Worm (Caenorhabditis elegans) whole organism, L2 larva: ENCODE results near the gene rpia-1.

Source experiments
- alr-1 ChIP-seq: fragments of 150-350 bp; optimal IDR thresholded peaks from 2 replicates; lab custom pipeline; 2014; ENCODE audit warnings: missing biosample characterization, missing genetic modification characterization
- egl-27 ChIP-seq: sonication (generic microtip); optimal IDR thresholded peaks from 3 replicates; lab custom pipeline; 2017; ENCODE audit warnings: missing biosample characterization, missing genetic modification reagents, missing genetic modification characterization
- fos-1 ChIP-seq: fragments of 150-350 bp; optimal IDR thresholded peaks from 2 replicates; lab custom pipeline; 2014; ENCODE audit warnings: missing biosample characterization, missing genetic modification characterization
- gmeb-1 ChIP-seq: fragments of 150-350 bp; optimal IDR thresholded peaks from 2 replicates; lab custom pipeline; 2014; ENCODE audit warnings: missing biosample characterization, missing genetic modification characterization
- lin-13 ChIP-seq: fragments of 150-350 bp; optimal IDR thresholded peaks from 2 replicates; lab custom pipeline; 2014; ENCODE audit warnings: missing biosample characterization, missing genetic modification reagents, missing genetic modification characterization
- nhr-12 ChIP-seq: fragments of 150-350 bp; optimal IDR thresholded peaks from 2 replicates; lab custom pipeline; 2014; ENCODE audit warnings: missing biosample characterization, missing genetic modification characterization
- nhr-21 ChIP-seq: fragments of 150-350 bp; optimal IDR thresholded peaks from 2 replicates; lab custom pipeline; 2014; ENCODE audit warnings: missing biosample characterization, missing genetic modification characterization
- nhr-237 ChIP-seq: fragments of 150-350 bp; optimal IDR thresholded peaks from 2 replicates; lab custom pipeline; 2014; ENCODE audit warnings: missing biosample characterization, missing genetic modification characterization
- nhr-77 ChIP-seq: fragments of 150-350 bp; optimal IDR thresholded peaks from 2 replicates; lab custom pipeline; 2014; ENCODE audit warnings: missing biosample characterization, missing genetic modification characterization
- peb-1 ChIP-seq: fragments of 150-350 bp; optimal IDR thresholded peaks from 2 replicates; lab custom pipeline; 2014; ENCODE audit warnings: missing biosample characterization, missing genetic modification characterization
- skn-1 ChIP-seq: sonication (generic microtip); optimal IDR thresholded peaks from 2 replicates; lab custom pipeline; 2017; ENCODE audit warnings: missing biosample characterization, missing genetic modification characterization
- snpc-4 ChIP-seq: fragments of 150-350 bp; optimal IDR thresholded peaks from 2 replicates; lab custom pipeline; 2014; ENCODE audit warnings: missing biosample characterization, missing genetic modification characterization

- TF ChIP-seq alr-1 (tag; lab: Kevin White, UChicago) (no peak), skn-1 (tag; lab: Kevin White, UChicago) (peak; percentile 13), nhr-237 (tag; lab: Kevin White, UChicago) (no peak), peb-1 (tag; lab: Kevin White, UChicago) (no peak), egl-27 (tag; lab: Kevin White, UChicago) (no peak), nhr-12 (tag; lab: Kevin White, UChicago) (no peak), gmeb-1 (tag; lab: Kevin White, UChicago) (no peak), nhr-77 (tag; lab: Kevin White, UChicago) (no peak), nhr-21 (tag; lab: Kevin White, UChicago) (no peak), snpc-4 (no peak), fos-1 (tag; lab: Kevin White, UChicago) (no peak), lin-13 (GFP tag; lab: Kevin White, UChicago) (no peak)
These were observed 31.6 kb downstream of the rpia-1 start for ce11 chrIII:7154526-7154925.
